Fruit fly (Drosophila melanogaster) whole organism, wandering third instar larva: ENCODE data around the gene shd.

Source experiments
- Myc ChIP-seq: fragments of >200 bp; optimal IDR thresholded peaks from 2 replicates; lab custom pipeline; 2017
- Rel ChIP-seq, 2 experiments: fragments of 200-800 bp; sonication (Bioruptor generic) in 1 of 2; optimal IDR thresholded peaks; 2 replicates in 1 of 2; 3 replicates in 1 of 2; lab custom pipeline; 2016 to 2019; ENCODE audit warnings: mild to moderate bottlenecking in 2 of 2, missing biosample characterization in 2 of 2, missing genetic modification characterization in 2 of 2, moderate library complexity in 1 of 2
- Vsx2 ChIP-seq: fragments of 200-300, 225-300 bp; sonication (Bioruptor generic); optimal IDR thresholded peaks from 2 replicates; lab custom pipeline; 2018; ENCODE audit warnings: missing biosample characterization, missing genetic modification characterization; ENCODE audit not compliant: partially characterized antibody
- dsf ChIP-seq: sonication (Bioruptor generic); optimal IDR thresholded peaks from 2 replicates; lab custom pipeline; 2016; ENCODE audit warnings: missing biosample characterization, missing genetic modification characterization, borderline replicate concordance
- fru ChIP-seq: fragments of 200-800 bp; sonication (Bioruptor generic); optimal IDR thresholded peaks from 3 replicates; lab custom pipeline; 2016; ENCODE audit warnings: missing biosample characterization, mild to moderate bottlenecking, missing genetic modification characterization
- h ChIP-seq: fragments of 200-800 bp; sonication (Bioruptor generic); optimal IDR thresholded peaks from 3 replicates; lab custom pipeline; 2016; ENCODE audit warnings: missing biosample characterization, mild to moderate bottlenecking, missing genetic modification characterization
- lola ChIP-seq: fragments of >200 bp; optimal IDR thresholded peaks from 2 replicates; lab custom pipeline; 2017; ENCODE audit warnings: missing biosample characterization, missing genetic modification characterization
- rgr ChIP-seq: fragments of 200-800 bp; sonication (Bioruptor generic); optimal IDR thresholded peaks from 3 replicates; lab custom pipeline; 2016; ENCODE audit warnings: missing biosample characterization, mild to moderate bottlenecking, missing genetic modification characterization
- usp ChIP-seq: fragments of >200 bp; optimal IDR thresholded peaks from 2 replicates; lab custom pipeline; 2017; ENCODE audit warnings: missing biosample characterization, missing genetic modification characterization
- woc ChIP-seq: sonication (Bioruptor generic); optimal IDR thresholded peaks from 2 replicates; lab custom pipeline; 2016; ENCODE audit warnings: missing biosample characterization, mild to moderate bottlenecking, missing genetic modification characterization

- TF ChIP-seq fru (GFP tag; lab: Kevin White, UChicago) (no peak), Vsx2 (GFP tag; lab: Kevin White, UChicago) (no peak), Myc (lab: Kevin White, UChicago) (no peak), usp (GFP tag; lab: Kevin White, UChicago) (no peak), lola (no peak), woc (GFP tag; lab: Kevin White, UChicago) (no peak), dsf (no peak), Rel (GFP tag; optimal IDR thresholded peaks at IDR 0.05; lab: Kevin White, UChicago) (no peak), Rel (tag; optimal IDR thresholded peaks at IDR 0.05; lab: Kevin White, UChicago) (no peak), h (GFP tag; lab: Kevin White, UChicago) (no peak), rgr (GFP tag; lab: Kevin White, UChicago) (no peak)
Measured at dm6 chr3L:14632908-14633307, 18.6 kb downstream of the shd start.
